Fruit fly (Drosophila melanogaster): ENCODE results near the gene CG3513.

Gene CG3513

dm6 chr2L:3692466-3692865 lies 516 bp downstream of the CG3513 start, which contains the start of gene CG16704:
TSS of gene CG16704 (minus strand) at chr2L:3692587.
- no peak for TF ChIP-seq pdm3 (GFP tag; optimal IDR thresholded peaks at IDR 0.05)
- peak; percentile 2 for TF ChIP-seq CG1621 (tag; optimal IDR thresholded peaks at IDR 0.05)
- peak in 1 of 2 experiments; percentile 2 for TF ChIP-seq ss (GFP tag; optimal IDR thresholded peaks at IDR 0.05)
- no peak for TF ChIP-seq CG6163 (GFP tag; IDR thresholded peaks at IDR 0.05)
- TF ChIP-seq Hr38 (GFP tag; optimal IDR thresholded peaks at IDR 0.05), result no peak
- TF ChIP-seq CG6808 (GFP tag; optimal IDR thresholded peaks at IDR 0.05), result no peak
- TF ChIP-seq Eip75B (GFP tag; optimal IDR thresholded peaks at IDR 0.05), result no peak
- no peak for TF ChIP-seq Sox102F (GFP tag; optimal IDR thresholded peaks at IDR 0.05)
- TF ChIP-seq CG4318 (GFP tag; optimal IDR thresholded peaks at IDR 0.05), result no peak
- TF ChIP-seq CG3032 (tag; optimal IDR thresholded peaks at IDR 0.05), result no peak
- TF ChIP-seq topi (GFP tag; optimal IDR thresholded peaks at IDR 0.05), result no peak
- TF ChIP-seq CG10631 (GFP tag; optimal IDR thresholded peaks at IDR 0.05), result no peak
- no peak for TF ChIP-seq dac (GFP tag; optimal IDR thresholded peaks at IDR 0.05)
- no peak for TF ChIP-seq CG8632 (GFP tag; optimal IDR thresholded peaks at IDR 0.05)
- no peak for TF ChIP-seq CG16779 (tag; optimal IDR thresholded peaks at IDR 0.05)
- no peak for TF ChIP-seq Met (GFP tag; optimal IDR thresholded peaks at IDR 0.05)
- no peak for TF ChIP-seq Hr39 (GFP tag; optimal IDR thresholded peaks at IDR 0.05)
- TF ChIP-seq svp (GFP tag), result peak; percentile 96
- TF ChIP-seq CG15336 (GFP tag; IDR thresholded peaks at IDR 0.05), result no peak
- no peak for TF ChIP-seq CG32006 (GFP tag; optimal IDR thresholded peaks at IDR 0.05)

- TF ChIP-seq svp (GFP tag) (peak; percentile 34), CG10631 (GFP tag; optimal IDR thresholded peaks at IDR 0.05) (no peak)
Observed at dm6 chr2L:3685139-3685851, 7.7 kb downstream of the CG3513 start.

dm6 chr2L:3682489-3682888 lies 10.5 kb downstream of the CG3513 start:
- TF ChIP-seq achi (GFP tag; optimal IDR thresholded peaks at IDR 0.05), result no peak
- TF ChIP-seq Smox (GFP tag; optimal IDR thresholded peaks at IDR 0.05), result no peak

DNA sequence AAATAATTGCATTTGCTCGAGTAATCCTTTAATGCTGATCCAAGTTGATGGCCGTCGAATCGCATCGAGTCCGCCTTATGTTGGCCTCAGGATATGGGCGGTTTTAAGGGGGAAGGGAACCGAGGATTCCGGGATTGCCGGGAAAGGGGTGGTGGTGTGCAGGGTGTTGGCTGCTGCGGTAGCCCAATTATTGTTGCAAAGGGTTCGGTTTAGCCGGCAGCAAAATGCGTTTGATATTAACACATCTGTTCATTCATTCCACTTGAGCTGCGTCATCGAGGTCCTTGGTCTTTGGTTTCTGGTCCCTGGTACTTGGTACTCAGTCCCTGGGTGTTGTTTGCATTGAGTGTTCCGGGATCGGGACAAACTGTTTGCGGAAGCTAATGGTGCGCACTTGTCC lies 11.6 kb downstream of the CG3513 start:
- TF ChIP-seq fd85E (GFP tag; optimal IDR thresholded peaks at IDR 0.05) (no peak), Blimp-1 (GFP tag; optimal IDR thresholded peaks at IDR 0.05) (no peak), vri (GFP tag; optimal IDR thresholded peaks at IDR 0.05) (no peak), dac (GFP tag; optimal IDR thresholded peaks at IDR 0.05) (no peak), CG8319 (GFP tag; optimal IDR thresholded peaks at IDR 0.05) (no peak), Eip75B (GFP tag; optimal IDR thresholded peaks at IDR 0.05) (no peak), CG6276 (GFP tag; optimal IDR thresholded peaks at IDR 0.05) (no peak), CG32006 (GFP tag; optimal IDR thresholded peaks at IDR 0.05) (no peak), Hr38 (GFP tag; optimal IDR thresholded peaks at IDR 0.05) (no peak)

dm6 chr2L:3675770-3676169 lies 17.2 kb downstream of the CG3513 start:
- no peak for TF ChIP-seq CG4318 (GFP tag; optimal IDR thresholded peaks at IDR 0.05)
- peak; percentile 29 for TF ChIP-seq svp (GFP tag)
- TF ChIP-seq CG6163 (GFP tag; IDR thresholded peaks at IDR 0.05), result no peak

- TF ChIP-seq CG10669 (GFP tag; optimal IDR thresholded peaks at IDR 0.05), result no peak
- peak; percentile 40 for TF ChIP-seq svp (GFP tag)
- TF ChIP-seq dac (GFP tag; optimal IDR thresholded peaks at IDR 0.05), result no peak
Observed at dm6 chr2L:3670481-3670880, 22.5 kb downstream of the CG3513 start, which contains the start of gene Sfp24Bc. TSS of gene Sfp24Bc (minus strand) at chr2L:3670581.

DNA sequence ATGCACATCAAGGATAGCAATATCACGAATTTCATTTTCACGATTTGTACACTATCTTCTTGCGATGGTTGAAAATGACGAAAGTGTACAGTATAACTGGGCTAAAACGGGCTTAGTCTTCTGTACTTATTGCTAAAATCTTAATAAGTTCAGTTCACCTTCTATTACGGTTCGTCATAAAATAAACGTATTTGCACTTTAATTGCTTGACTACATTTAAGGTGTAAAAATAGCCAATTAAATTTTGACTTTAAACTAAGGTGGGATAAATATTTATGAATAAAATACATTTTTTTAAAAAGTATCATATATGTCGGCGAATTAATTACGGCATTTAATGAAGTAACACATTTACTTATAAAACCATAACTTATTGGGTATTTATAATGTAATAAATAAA lies 23.3 kb downstream of the CG3513 start, which contains the start of gene Sfp24Bb:
Gene Sfp24Bb (minus strand): TSS at position 101 of the 400 bp plus-strand sequence.
- TF ChIP-seq CG8632 (GFP tag; optimal IDR thresholded peaks at IDR 0.05) (no peak), fd85E (GFP tag; optimal IDR thresholded peaks at IDR 0.05) (no peak), eg (GFP tag; IDR thresholded peaks at IDR 0.05) (no peak), Met (GFP tag; optimal IDR thresholded peaks at IDR 0.05) (no peak), CG11294 (GFP tag; IDR thresholded peaks at IDR 0.05) (no peak), Sox14 (GFP tag; optimal IDR thresholded peaks at IDR 0.05) (no peak), CG10631 (GFP tag; optimal IDR thresholded peaks at IDR 0.05) (no peak), Eip78C (GFP tag) (no peak), Hr4 (GFP tag; optimal IDR thresholded peaks at IDR 0.05) (no peak), Hr39 (GFP tag; optimal IDR thresholded peaks at IDR 0.05) (no peak), CG6276 (GFP tag; optimal IDR thresholded peaks at IDR 0.05) (no peak)

Data from whole organism, prepupa.